Worm (Caenorhabditis elegans): Measurements from ENCODE around the gene F26D2.10.

DNA sequence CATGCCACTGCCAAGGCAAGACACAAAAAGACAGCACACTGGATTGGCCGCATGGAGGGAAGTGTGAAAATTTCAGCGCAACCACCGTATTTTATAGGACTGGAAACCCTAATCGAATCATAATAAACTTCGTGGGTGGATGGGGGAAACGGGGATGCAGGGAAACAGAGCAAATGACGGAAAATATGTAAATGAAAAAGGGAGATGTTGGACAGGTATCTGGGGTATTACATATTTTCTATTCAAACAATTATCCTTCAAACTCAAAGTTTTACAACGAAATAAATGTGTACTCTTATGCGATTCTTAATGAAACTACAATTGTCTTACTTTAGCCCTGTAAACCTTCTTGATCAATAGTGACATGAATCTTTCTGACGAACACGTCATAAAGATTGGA lies 9.6 kb downstream of the F26D2.10 start, which contains the start of gene F26D2.16:
- TF ChIP-seq ama-1 (optimal IDR thresholded peaks at IDR 0.05) (no peak), B0310.2 (tag; optimal IDR thresholded peaks at IDR 0.05) (no peak), pes-1 (GFP tag; IDR thresholded peaks at IDR 0.05) (no peak), tbx-37 (GFP tag; conservative IDR thresholded peaks at IDR 0.05) (no peak), hmbx-1 (tag; optimal IDR thresholded peaks at IDR 0.05) (no peak), ets-7 (tag; optimal IDR thresholded peaks at IDR 0.05) (no peak), tra-4 (tag; optimal IDR thresholded peaks at IDR 0.05) (no peak), flt-1 (GFP tag; IDR thresholded peaks at IDR 0.05) (no peak), ceh-36 (tag; optimal IDR thresholded peaks at IDR 0.05) (no peak), sea-1 (GFP tag; conservative IDR thresholded peaks at IDR 0.05) (no peak), aly-1 (tag; optimal IDR thresholded peaks at IDR 0.05) (no peak)

Measured in whole organism, early embryonic.